Fruit fly (Drosophila melanogaster) whole organism, embryonic: ENCODE results near the gene smash.

Experiments used
- Atf3 ChIP-seq: fragments of 200-800 bp; sonication (Bioruptor generic); optimal IDR thresholded peaks from 3 replicates; lab custom pipeline; 2016; ENCODE audit warnings: missing biosample characterization, missing genetic modification characterization
- Bteb2 ChIP-seq: fragments of 200-800 bp; sonication (Bioruptor generic); optimal IDR thresholded peaks from 2 replicates; lab custom pipeline; 2016; ENCODE audit warnings: missing biosample characterization, missing genetic modification characterization
- C15 ChIP-seq: fragments of 200-800 bp; sonication (Bioruptor generic); IDR thresholded peaks from 3 replicates; pipeline ENCODE4 v1.3.6; 2022; ENCODE audit warnings: missing biosample characterization, missing genetic modification characterization
- CG1024 ChIP-seq: fragments of 200-800 bp; sonication (Bioruptor generic); IDR thresholded peaks from 2 replicates; pipeline ENCODE4 v1.3.6; 2022; ENCODE audit warnings: missing biosample characterization, missing genetic modification characterization
- CG10462 ChIP-seq: fragments of 200-800 bp; sonication (Bioruptor generic); optimal IDR thresholded peaks from 2 replicates; lab custom pipeline; 2016; ENCODE audit warnings: missing biosample characterization, missing genetic modification characterization
- CG12744 ChIP-seq: fragments of 200-800 bp; sonication (Bioruptor generic); optimal IDR thresholded peaks from 2 replicates; lab custom pipeline; 2016; ENCODE audit warnings: missing biosample characterization, missing genetic modification characterization
- CG13296 ChIP-seq: fragments of 200-800 bp; sonication (Bioruptor generic); optimal IDR thresholded peaks from 3 replicates; lab custom pipeline; 2018; ENCODE audit warnings: missing biosample characterization, mild to moderate bottlenecking, missing genetic modification characterization
- CG13624 ChIP-seq: fragments of 200-800 bp; sonication (Bioruptor generic); optimal IDR thresholded peaks from 2 replicates; lab custom pipeline; 2016; ENCODE audit warnings: missing biosample characterization, missing genetic modification characterization
- CG16779 ChIP-seq: fragments of 200-800 bp; sonication (Bioruptor generic); IDR thresholded peaks from 2 replicates; pipeline ENCODE4 v1.3.6; 2022; ENCODE audit warnings: missing biosample characterization, missing genetic modification characterization
- CG17385 ChIP-seq: fragments of 200-800 bp; sonication (Bioruptor generic); optimal IDR thresholded peaks from 3 replicates; lab custom pipeline; 2018; ENCODE audit warnings: missing biosample characterization, mild to moderate bottlenecking, missing genetic modification characterization
- CG2120 ChIP-seq: fragments of 200-800 bp; sonication (Bioruptor generic); optimal IDR thresholded peaks from 3 replicates; lab custom pipeline; 2016; ENCODE audit warnings: missing biosample characterization, missing genetic modification characterization
- CG2129 ChIP-seq: fragments of 200-800 bp; sonication (Bioruptor generic); IDR thresholded peaks from 2 replicates; pipeline ENCODE4 v1.3.6; 2022; ENCODE audit warnings: missing biosample characterization, missing genetic modification characterization; ENCODE audit not compliant: partially characterized antibody
- CG2202 ChIP-seq: fragments of 200-800 bp; sonication (Bioruptor generic); optimal IDR thresholded peaks from 2 replicates; lab custom pipeline; 2018; ENCODE audit warnings: missing biosample characterization, mild to moderate bottlenecking, missing genetic modification characterization
- CG2875 ChIP-seq: fragments of 200-800 bp; sonication (Bioruptor generic); optimal IDR thresholded peaks from 2 replicates; lab custom pipeline; 2017; ENCODE audit warnings: missing biosample characterization, mild to moderate bottlenecking, missing genetic modification characterization, missing genetic modification reagents
- CG30431 ChIP-seq: fragments of 200-800 bp; sonication (Bioruptor generic); optimal IDR thresholded peaks from 2 replicates; lab custom pipeline; 2017; ENCODE audit warnings: missing biosample characterization, missing genetic modification characterization
- CG3281 ChIP-seq: fragments of 200-800 bp; sonication (Bioruptor generic); optimal IDR thresholded peaks from 3 replicates; lab custom pipeline; 2017; ENCODE audit warnings: missing biosample characterization, mild to moderate bottlenecking, missing genetic modification characterization
- CG33557 ChIP-seq: fragments of 200-800 bp; sonication (Bioruptor generic); optimal IDR thresholded peaks from 2 replicates; lab custom pipeline; 2019; ENCODE audit warnings: missing biosample characterization, mild to moderate bottlenecking, missing genetic modification characterization, moderate library complexity
- CG3995 ChIP-seq: fragments of 200-800 bp; sonication (Bioruptor generic); optimal IDR thresholded peaks from 3 replicates; lab custom pipeline; 2016; ENCODE audit warnings: missing biosample characterization, missing genetic modification characterization
- CG8290 ChIP-seq, 3 experiments: fragments of 200-800 bp; sonication (Bioruptor generic); optimal IDR thresholded peaks; 2 replicates each; lab custom pipeline; 2016 to 2019; ENCODE audit warnings: missing biosample characterization in 3 of 3, missing genetic modification characterization in 3 of 3, mild to moderate bottlenecking in 2 of 3, moderate library complexity in 1 of 3
- CG9932 ChIP-seq: fragments of 200-800 bp; sonication (Bioruptor generic); IDR thresholded peaks from 2 replicates; pipeline ENCODE4 v1.3.6; 2022; ENCODE audit warnings: missing biosample characterization, missing genetic modification characterization
- Chrac-16 ChIP-seq: fragments of 200-800 bp; sonication (Bioruptor generic); optimal IDR thresholded peaks from 3 replicates; lab custom pipeline; 2016; ENCODE audit warnings: missing biosample characterization, missing genetic modification characterization
- CrebB ChIP-seq: fragments of 200-800 bp; sonication (Bioruptor generic); optimal IDR thresholded peaks from 3 replicates; lab custom pipeline; 2018; ENCODE audit warnings: missing biosample characterization, mild to moderate bottlenecking, missing genetic modification characterization
- Dll ChIP-seq: fragments of 200-800 bp; sonication (Bioruptor generic); IDR thresholded peaks from 4 replicates; pipeline ENCODE4 v1.3.6; 2022; ENCODE audit warnings: missing biosample characterization, missing genetic modification characterization; ENCODE audit not compliant: partially characterized antibody
- E2f1 ChIP-seq: fragments of 200-800 bp; sonication (Bioruptor generic); IDR thresholded peaks from 2 replicates; pipeline ENCODE4 v1.3.6; 2022; ENCODE audit warnings: missing biosample characterization, missing genetic modification characterization
- Ets97D ChIP-seq: fragments of 200-800 bp; sonication (Bioruptor generic); optimal IDR thresholded peaks from 3 replicates; lab custom pipeline; 2016; ENCODE audit warnings: missing biosample characterization, missing genetic modification characterization
- Fer3 ChIP-seq: fragments of 200-800 bp; sonication (Bioruptor generic); optimal IDR thresholded peaks from 2 replicates; lab custom pipeline; 2018; ENCODE audit warnings: missing biosample characterization, mild to moderate bottlenecking, missing genetic modification characterization, moderate library complexity
- H15 ChIP-seq: fragments of 200-800 bp; sonication (Bioruptor generic); IDR thresholded peaks from 3 replicates; pipeline ENCODE4 v1.3.6; 2022; ENCODE audit warnings: missing biosample characterization, missing genetic modification characterization
- HmgD ChIP-seq: fragments of 200-800 bp; sonication (Bioruptor generic); optimal IDR thresholded peaks from 3 replicates; lab custom pipeline; 2016; ENCODE audit warnings: missing biosample characterization, missing genetic modification characterization
- Hr39 ChIP-seq: fragments of >200 bp; optimal IDR thresholded peaks from 2 replicates; lab custom pipeline; 2017
- Hsf ChIP-seq: fragments of 200-800 bp; sonication (Bioruptor generic); optimal IDR thresholded peaks from 3 replicates; lab custom pipeline; 2016; ENCODE audit warnings: missing biosample characterization, missing genetic modification characterization
- Myb ChIP-seq: fragments of 200-800 bp; sonication (Bioruptor generic); optimal IDR thresholded peaks from 2 replicates; lab custom pipeline; 2016; ENCODE audit warnings: missing biosample characterization, missing genetic modification characterization
- NC2β ChIP-seq: fragments of 200-800 bp; sonication (Bioruptor generic); optimal IDR thresholded peaks from 2 replicates; lab custom pipeline; 2016; ENCODE audit warnings: missing biosample characterization, missing genetic modification characterization
- Nf-YA ChIP-seq: fragments of 200-800 bp; sonication (Bioruptor generic); IDR thresholded peaks from 2 replicates; pipeline ENCODE4 v1.3.6; 2022; ENCODE audit warnings: missing biosample characterization, missing genetic modification characterization
- Usf ChIP-seq: fragments of 200-800 bp; sonication (Bioruptor generic); optimal IDR thresholded peaks from 2 replicates; lab custom pipeline; 2017; ENCODE audit warnings: missing genotype, missing biosample characterization, missing genetic modification characterization
- bsh ChIP-seq, 2 experiments: fragments of 200-800 bp; sonication (Bioruptor generic); optimal IDR thresholded peaks; 2 replicates each; lab custom pipeline; 2017 to 2018; ENCODE audit warnings: mild to moderate bottlenecking in 2 of 2, missing biosample characterization in 2 of 2, missing genetic modification characterization in 2 of 2, moderate library complexity in 1 of 2
- emc ChIP-seq: fragments of 200-800 bp; sonication (Bioruptor generic); optimal IDR thresholded peaks from 2 replicates; lab custom pipeline; 2016; ENCODE audit warnings: missing biosample characterization, missing genetic modification characterization
- fd3F ChIP-seq: fragments of 200-800 bp; sonication (Bioruptor generic); optimal IDR thresholded peaks from 2 replicates; lab custom pipeline; 2018; ENCODE audit warnings: missing biosample characterization, mild to moderate bottlenecking, missing genetic modification characterization, moderate library complexity
- fru ChIP-seq: fragments of >200 bp; optimal IDR thresholded peaks from 2 replicates; lab custom pipeline; 2017
- gcm2 ChIP-seq: fragments of 200-800 bp; sonication (Bioruptor generic); optimal IDR thresholded peaks from 2 replicates; lab custom pipeline; 2016; ENCODE audit warnings: missing biosample characterization, missing genetic modification characterization
- gem ChIP-seq: fragments of 200-800 bp; sonication (Bioruptor generic); optimal IDR thresholded peaks from 2 replicates; lab custom pipeline; 2019; ENCODE audit warnings: missing biosample characterization, mild to moderate bottlenecking, missing genetic modification characterization, moderate library complexity
- gro ChIP-seq: fragments of 200-800 bp; sonication (Bioruptor generic); optimal IDR thresholded peaks from 2 replicates; lab custom pipeline; 2016; ENCODE audit warnings: missing biosample characterization, missing genetic modification characterization
- ken ChIP-seq: fragments of 200-800 bp; sonication (Bioruptor generic); IDR thresholded peaks from 3 replicates; pipeline ENCODE4 v1.3.6; 2022; ENCODE audit warnings: missing biosample characterization, missing genetic modification characterization
- kni ChIP-seq: fragments of 200-800 bp; sonication (Bioruptor generic); optimal IDR thresholded peaks from 3 replicates; lab custom pipeline; 2017; ENCODE audit warnings: mild to moderate bottlenecking, missing biosample characterization, missing genetic modification reagents, missing genetic modification characterization
- lola ChIP-seq, 3 experiments: fragments of >200 bp in 2 of 3; fragments of 200-800 bp in 1 of 3; sonication (Bioruptor generic) in 1 of 3; optimal IDR thresholded peaks; 2 replicates each; lab custom pipeline; 2017 to 2019; ENCODE audit warnings: missing biosample characterization in 3 of 3, missing genetic modification characterization in 3 of 3, mild to moderate bottlenecking in 1 of 3, moderate library complexity in 1 of 3
- otp ChIP-seq: fragments of 200-800 bp; sonication (Bioruptor generic); IDR thresholded peaks from 3 replicates; pipeline ENCODE4, ENCODE4 v1.3.6; 2022; ENCODE audit warnings: missing biosample characterization, missing genetic modification characterization
- pzg ChIP-seq: fragments of 200-800 bp; sonication (Bioruptor generic); optimal IDR thresholded peaks from 3 replicates; lab custom pipeline; 2018; ENCODE audit warnings: missing biosample characterization, mild to moderate bottlenecking, missing genetic modification characterization, moderate library complexity
- schlank ChIP-seq: fragments of 200-800 bp; sonication (Bioruptor generic); optimal IDR thresholded peaks from 2 replicates; lab custom pipeline; 2018; ENCODE audit warnings: missing biosample characterization, mild to moderate bottlenecking, missing genetic modification characterization
- seq ChIP-seq: fragments of 200-800 bp; sonication (Bioruptor generic); IDR thresholded peaks from 2 replicates; pipeline ENCODE4 v1.3.6; 2022; ENCODE audit warnings: missing biosample characterization, missing genetic modification characterization
- sim ChIP-seq: fragments of 200-800 bp; sonication (Bioruptor generic); IDR thresholded peaks from 2 replicates; pipeline ENCODE4 v1.3.6; 2022; ENCODE audit warnings: missing biosample characterization, missing genetic modification characterization
- sima ChIP-seq: fragments of 200-800 bp; sonication (Bioruptor generic); optimal IDR thresholded peaks from 2 replicates; lab custom pipeline; 2016; ENCODE audit warnings: missing biosample characterization, missing genetic modification characterization
- ssp ChIP-seq: fragments of 200-800 bp; sonication (Bioruptor generic); IDR thresholded peaks from 2 replicates; pipeline ENCODE4 v1.3.6; 2022; ENCODE audit warnings: missing biosample characterization, missing genetic modification characterization
- zen ChIP-seq: fragments of 200-800 bp; sonication (Bioruptor generic); optimal IDR thresholded peaks from 3 replicates; lab custom pipeline; 2018; ENCODE audit warnings: missing biosample characterization, mild to moderate bottlenecking, missing genetic modification characterization, moderate library complexity

smash gene

DNA sequence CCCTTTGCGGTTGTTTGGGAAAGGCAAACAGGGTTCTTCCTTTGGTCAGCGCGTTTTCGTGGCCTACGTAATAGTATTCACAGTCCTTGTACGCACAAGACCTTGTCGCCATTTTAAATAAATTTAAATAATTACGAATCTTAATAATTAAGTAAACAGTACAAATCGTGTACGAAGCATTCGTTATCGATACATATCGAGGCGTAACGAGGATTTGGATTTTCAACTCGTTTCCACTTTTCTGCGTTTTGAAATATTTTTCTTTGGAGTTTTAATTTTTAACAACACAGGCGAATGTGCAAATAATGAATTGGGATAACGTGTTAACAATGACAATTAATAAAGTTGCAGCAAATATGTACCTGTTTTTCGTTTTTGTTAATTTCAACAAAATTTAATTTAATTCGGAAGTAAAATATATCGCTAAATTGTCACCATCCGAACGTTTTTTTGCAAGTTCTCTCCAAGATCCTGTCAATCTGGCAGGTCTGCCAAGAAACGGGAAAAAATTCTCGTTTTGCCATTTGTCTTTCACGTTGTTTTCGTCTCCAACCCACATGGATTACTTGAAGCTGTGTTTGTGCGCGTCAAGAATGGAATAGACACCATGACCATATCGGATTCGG, 13.8 kb upstream of the smash start, which contains the start of the genes Dlip2 and rpk (continued):
- TF ChIP-seq CG9932 (GFP tag; lab: Robert Waterston, UW): no peak
- TF ChIP-seq CG16779 (GFP tag; lab: Robert Waterston, UW): no peak
- TF ChIP-seq CG3281: no peak
- TF ChIP-seq zen (tag; lab: Kevin White, UChicago): peak; percentile 44
- TF ChIP-seq CG13624 (GFP tag; lab: Kevin White, UChicago): no peak
- TF ChIP-seq E2f1 (GFP tag; lab: Robert Waterston, UW): no peak
- TF ChIP-seq pzg (GFP tag; lab: Kevin White, UChicago): peak; percentile 49
- TF ChIP-seq CG2120 (GFP tag; lab: Kevin White, UChicago): no peak
- no peak for TF ChIP-seq CG12744 (GFP tag; lab: Kevin White, UChicago)
- TF ChIP-seq CG8290 (GFP tag; optimal IDR thresholded peaks at IDR 0.05; lab: Kevin White, UChicago): no peak
- TF ChIP-seq CG8290 (tag; optimal IDR thresholded peaks at IDR 0.05; lab: Kevin White, UChicago): no peak
- no peak for TF ChIP-seq Bteb2 (GFP tag; lab: Kevin White, UChicago)
- no peak for TF ChIP-seq otp (GFP tag; lab: Robert Waterston, UW)
- TF ChIP-seq CG10462 (GFP tag; lab: Kevin White, UChicago): no peak
- TF ChIP-seq schlank (tag; lab: Kevin White, UChicago): no peak
- TF ChIP-seq CrebB (tag; lab: Kevin White, UChicago): no peak
- no peak for TF ChIP-seq HmgD (GFP tag; lab: Kevin White, UChicago)
- no peak for TF ChIP-seq H15 (GFP tag; lab: Robert Waterston, UW)
- no peak for TF ChIP-seq seq (GFP tag; lab: Robert Waterston, UW)
- no peak for TF ChIP-seq CG30431 (GFP tag; lab: Kevin White, UChicago)
- no peak for TF ChIP-seq CG1024 (GFP tag; lab: Robert Waterston, UW)
- TF ChIP-seq Myb (GFP tag; lab: Kevin White, UChicago): peak; percentile 32
- TF ChIP-seq sim (GFP tag; lab: Robert Waterston, UW): no peak
- TF ChIP-seq CG2202 (tag; lab: Kevin White, UChicago): no peak
- no peak for TF ChIP-seq Hsf (GFP tag; lab: Kevin White, UChicago)
- TF ChIP-seq Hr39 (lab: Kevin White, UChicago): no peak
- TF ChIP-seq NC2β (GFP tag; lab: Kevin White, UChicago): no peak
- no peak for TF ChIP-seq bsh (GFP tag; optimal IDR thresholded peaks at IDR 0.05; lab: Kevin White, UChicago)
- TF ChIP-seq gem: peak; percentile 24
- TF ChIP-seq fru (lab: Kevin White, UChicago): no peak
- TF ChIP-seq Fer3 (tag; lab: Kevin White, UChicago): no peak
- no peak for TF ChIP-seq gro (GFP tag; lab: Kevin White, UChicago)
- TF ChIP-seq kni (GFP tag; lab: Kevin White, UChicago): no peak
- no peak for TF ChIP-seq C15 (GFP tag; lab: Robert Waterston, UW)
- no peak for TF ChIP-seq ken (GFP tag; lab: Robert Waterston, UW)
- no peak for TF ChIP-seq lola (GFP tag; optimal IDR thresholded peaks at IDR 0.05; lab: Kevin White, UChicago)
- TF ChIP-seq Dll (GFP tag; lab: Robert Waterston, UW): peak; percentile 92
- TF ChIP-seq CG3995 (GFP tag; lab: Kevin White, UChicago): peak; percentile 12
- TF ChIP-seq Usf: no peak
- no peak for TF ChIP-seq CG33557
- TF ChIP-seq emc (GFP tag; lab: Kevin White, UChicago): no peak
- TF ChIP-seq CG13296 (GFP tag; lab: Kevin White, UChicago): no peak
- TF ChIP-seq Nf-YA (GFP tag; lab: Robert Waterston, UW): no peak
- TF ChIP-seq gcm2 (GFP tag; lab: Kevin White, UChicago): no peak
- TF ChIP-seq CG17385 (GFP tag; lab: Kevin White, UChicago): no peak
- peak; percentile 33 for TF ChIP-seq Ets97D (GFP tag; lab: Kevin White, UChicago)
- TF ChIP-seq Atf3: no peak
- TF ChIP-seq CG2129: peak; percentile 71
- no peak for TF ChIP-seq CG2875 (GFP tag; lab: Kevin White, UChicago)
- TF ChIP-seq sima (GFP tag; lab: Kevin White, UChicago): no peak
- peak; percentile 58 for TF ChIP-seq ssp (GFP tag; lab: Robert Waterston, UW)
- no peak for TF ChIP-seq fd3F
- TF ChIP-seq Chrac-16 (GFP tag; lab: Kevin White, UChicago): no peak
